Worm (Caenorhabditis elegans) whole organism, early embryonic: ENCODE data around the gene W01B6.6.

Experiments used
- B0310.2 ChIP-seq: sonication (generic microtip); optimal IDR thresholded peaks from 2 replicates; lab custom pipeline; 2016; ENCODE audit warnings: mild to moderate bottlenecking, missing genetic modification characterization, missing compliant biosample characterization
- F13C5.2 ChIP-seq: sonication (generic microtip); optimal IDR thresholded peaks from 2 replicates; lab custom pipeline; 2017; ENCODE audit warnings: mild to moderate bottlenecking, missing genetic modification characterization, inconsistent platforms, missing compliant biosample characterization
- ama-1 ChIP-seq: fragments of 150-350 bp; optimal IDR thresholded peaks from 2 replicates; lab custom pipeline; 2014
- ceh-13 ChIP-seq: fragments of 200-800 bp; sonication (Bioruptor generic); optimal IDR thresholded peaks from 2 replicates; lab custom pipeline; 2018; ENCODE audit warnings: mild to moderate bottlenecking, missing genetic modification characterization, missing compliant biosample characterization
- ceh-36 ChIP-seq: sonication (generic microtip); optimal IDR thresholded peaks from 2 replicates; lab custom pipeline; 2016; ENCODE audit warnings: missing genetic modification characterization, inconsistent platforms, missing compliant biosample characterization
- flt-1 ChIP-seq: fragments of 200-800 bp; sonication (Bioruptor generic); IDR thresholded peaks from 2 replicates; pipeline ENCODE4 v1.3.6; 2022; ENCODE audit warnings: missing genetic modification characterization, missing compliant biosample characterization
- hmg-4 ChIP-seq: fragments of 200-800 bp; sonication (Bioruptor generic); optimal IDR thresholded peaks from 2 replicates; lab custom pipeline; 2018; ENCODE audit warnings: mild to moderate bottlenecking, missing genetic modification characterization, missing compliant biosample characterization
- pes-1 ChIP-seq: fragments of 200-800 bp; sonication (Bioruptor generic); IDR thresholded peaks from 2 replicates; pipeline ENCODE4 v1.3.6; 2022; ENCODE audit warnings: missing genetic modification reagents, missing genetic modification characterization, missing compliant biosample characterization
- scrt-1 ChIP-seq: fragments of 200-800 bp; sonication (Bioruptor generic); IDR thresholded peaks from 2 replicates; pipeline ENCODE4 v1.3.6; 2022; ENCODE audit warnings: missing genetic modification characterization, missing compliant biosample characterization
- sea-1 ChIP-seq: fragments of 200-800 bp; sonication (Bioruptor generic); conservative IDR thresholded peaks from 2 replicates; pipeline ENCODE4 v1.3.6; 2022; ENCODE audit warnings: missing genetic modification characterization, missing compliant biosample characterization
- tbx-11 ChIP-seq: fragments of 200-800 bp; sonication (Bioruptor generic); IDR thresholded peaks from 2 replicates; pipeline ENCODE4 v1.3.6; 2022; ENCODE audit warnings: missing genetic modification characterization, missing compliant biosample characterization
- tra-4 ChIP-seq: sonication (generic microtip); optimal IDR thresholded peaks from 2 replicates; lab custom pipeline; 2017; ENCODE audit warnings: missing genetic modification characterization, missing compliant biosample characterization

DNA sequence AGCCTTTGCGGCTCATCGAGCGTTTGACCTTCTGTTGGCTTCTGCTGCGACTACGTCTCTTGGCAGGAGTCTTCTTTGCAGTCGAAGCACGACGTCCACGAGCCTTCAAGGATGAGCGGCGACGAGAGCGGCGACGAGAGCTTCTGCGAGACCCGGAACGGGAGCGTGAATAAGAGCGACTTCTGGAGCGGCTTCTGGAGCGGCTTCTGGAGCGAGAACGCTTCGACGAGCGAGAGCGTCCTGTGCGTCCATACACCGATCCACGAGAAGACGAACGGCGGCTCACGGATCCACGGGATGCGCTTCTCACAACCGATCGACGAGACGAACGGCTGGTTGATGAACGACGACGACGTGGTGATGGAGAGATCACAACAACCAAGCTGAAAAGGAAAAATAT, 30.0 kb downstream of the W01B6.6 start:
- no peak for TF ChIP-seq ama-1 (lab: Kevin White, UChicago)
- TF ChIP-seq hmg-4 = no peak
- no peak for TF ChIP-seq scrt-1 (GFP tag; lab: Robert Waterston, UW)
- no peak for TF ChIP-seq tra-4 (tag; lab: Kevin White, UChicago)
- no peak for TF ChIP-seq ceh-36 (tag; lab: Kevin White, UChicago)
- no peak for TF ChIP-seq flt-1 (GFP tag; lab: Robert Waterston, UW)
- no peak for TF ChIP-seq ceh-13 (GFP tag; lab: Kevin White, UChicago)
- no peak for TF ChIP-seq pes-1 (GFP tag; lab: Robert Waterston, UW)
- TF ChIP-seq F13C5.2 (tag; lab: Kevin White, UChicago) = no peak
- TF ChIP-seq B0310.2 (tag; lab: Kevin White, UChicago) = no peak
- no peak for TF ChIP-seq tbx-11 (GFP tag; lab: Robert Waterston, UW)
- TF ChIP-seq sea-1 (GFP tag; lab: Robert Waterston, UW) = no peak
